Worm (Caenorhabditis elegans) whole organism, L4 larva: ENCODE measurements around the gene ndab-1.

Experiments
- F44E2.7 ChIP-seq: fragments of 200-800 bp; sonication (Bioruptor generic); IDR thresholded peaks from 2 replicates; pipeline ENCODE4 v2.1.2; 2022; ENCODE audit warnings: missing genetic modification characterization, missing compliant biosample characterization
- egl-27 ChIP-seq: sonication (generic microtip); optimal IDR thresholded peaks from 3 replicates; lab custom pipeline; 2017; ENCODE audit warnings: missing biosample characterization, missing genetic modification reagents, missing genetic modification characterization
- fos-1 ChIP-seq: fragments of 150-350 bp; optimal IDR thresholded peaks from 2 replicates; lab custom pipeline; 2014; ENCODE audit warnings: missing biosample characterization, missing genetic modification characterization
- pha-4 ChIP-seq, 2 experiments: fragments of 150-350 bp in 1 of 2; fragments of 200-800 bp in 1 of 2; sonication (Bioruptor generic) in 1 of 2; IDR thresholded peaks in 1 of 2; optimal IDR thresholded peaks in 1 of 2; 2 replicates each; pipeline versions ENCODE4 v1.3.6 to Lab custom; 2014 to 2022; ENCODE audit warnings: missing genetic modification characterization in 2 of 2, missing genetic modification reagents in 2 of 2, missing biosample characterization in 1 of 2, missing compliant biosample characterization in 1 of 2
- php-3 ChIP-seq: fragments of 200-800 bp; sonication (Bioruptor generic); IDR thresholded peaks from 2 replicates; pipeline ENCODE4 v1.3.6; 2022; ENCODE audit warnings: missing genetic modification reagents, missing genetic modification characterization, missing compliant biosample characterization
- pqm-1 ChIP-seq: sonication (generic microtip); optimal IDR thresholded peaks from 2 replicates; lab custom pipeline; 2017; ENCODE audit warnings: missing biosample characterization, missing genetic modification characterization
- snpc-4 ChIP-seq: fragments of 150-350 bp; optimal IDR thresholded peaks from 2 replicates; lab custom pipeline; 2014; ENCODE audit warnings: missing biosample characterization, missing genetic modification characterization

ce11 chrIII:11878751-11879150 is 36.8 kb downstream of the ndab-1 start, which contains the start of gene Y56A3A.6:
- TF ChIP-seq egl-27 (tag; lab: Kevin White, UChicago) (no peak), fos-1 (tag; lab: Kevin White, UChicago) (no peak), pha-4 (GFP tag; IDR thresholded peaks at IDR 0.05; lab: Robert Waterston, UW) (no peak), pha-4 (tag; optimal IDR thresholded peaks at IDR 0.05; lab: Kevin White, UChicago) (no peak), snpc-4 (tag; lab: Kevin White, UChicago) (no peak), F44E2.7 (GFP tag; lab: Robert Waterston, UW) (no peak), pqm-1 (tag; lab: Kevin White, UChicago) (peak; percentile 87), php-3 (GFP tag; lab: Robert Waterston, UW) (no peak)
